Fruit fly (Drosophila melanogaster) ovary, adult (tissue): Measurements from ENCODE around the gene mon2.

ENCODE experiments used
- CG17801 ChIP-seq: fragments of 200-800 bp; optimal IDR thresholded peaks from 2 replicates; lab custom pipeline; 2019; ENCODE audit warnings: missing biosample characterization, mild to moderate bottlenecking, missing genetic modification characterization, moderate library complexity; ENCODE audit not compliant: partially characterized antibody

Gene mon2

dm6 chr2L:8123711-8124379 lies at the start of gene mon2, which contains the start of gene CG8673:
TSS of gene mon2 (minus strand) at chr2L:8124010.
TSS of gene CG8673 (plus strand) at chr2L:8124329.
- TF ChIP-seq CG17801 (GFP tag; lab: Kevin White, UChicago), result peak; percentile 14

dm6 chr2L:8171544-8171943 lies 47.7 kb upstream of the mon2 start:
- no peak for TF ChIP-seq CG17801 (GFP tag; lab: Kevin White, UChicago)

- TF ChIP-seq CG17801 (GFP tag; lab: Kevin White, UChicago), result no peak
Observed at dm6 chr2L:8170600-8171182, 46.9 kb upstream of the mon2 start.

- no peak for TF ChIP-seq CG17801 (GFP tag; lab: Kevin White, UChicago)
Observed at dm6 chr2L:8168075-8168474, 44.3 kb upstream of the mon2 start.

dm6 chr2L:8165800-8166576 lies 42.2 kb upstream of the mon2 start:
- TF ChIP-seq CG17801 (GFP tag; lab: Kevin White, UChicago), result no peak

- no peak for TF ChIP-seq CG17801 (GFP tag; lab: Kevin White, UChicago)
Observed at dm6 chr2L:8164219-8164618, 40.4 kb upstream of the mon2 start.

- TF ChIP-seq CG17801 (GFP tag; lab: Kevin White, UChicago), result peak; percentile 11
Observed at dm6 chr2L:8163588-8164166, 39.9 kb upstream of the mon2 start.

- TF ChIP-seq CG17801 (GFP tag; lab: Kevin White, UChicago), result no peak
Observed at dm6 chr2L:8163025-8163351, 39.2 kb upstream of the mon2 start, which contains the start of gene Piezo. TSS of gene Piezo (plus strand) at chr2L:8163073.

dm6 chr2L:8162307-8163024 lies 38.7 kb upstream of the mon2 start, which contains the start of gene Acbp1:
TSS of gene Acbp1 (minus strand) at chr2L:8162452.
- peak; percentile 99 for TF ChIP-seq CG17801 (GFP tag; lab: Kevin White, UChicago)

dm6 chr2L:8161994-8162306 lies 38.1 kb upstream of the mon2 start:
- no peak for TF ChIP-seq CG17801 (GFP tag; lab: Kevin White, UChicago)

dm6 chr2L:8159498-8159897 lies 35.7 kb upstream of the mon2 start, which contains the start of the genes PAPLA1 and Rbsn-5:
TSS of gene PAPLA1 (minus strand) at chr2L:8159638.
TSS of gene Rbsn-5 (plus strand) at chr2L:8159832.
- TF ChIP-seq CG17801 (GFP tag; lab: Kevin White, UChicago), result peak; percentile 92

dm6 chr2L:8157166-8157565 lies 33.4 kb upstream of the mon2 start:
- TF ChIP-seq CG17801 (GFP tag; lab: Kevin White, UChicago), result no peak

- TF ChIP-seq CG17801 (GFP tag; lab: Kevin White, UChicago), result peak; percentile 65
Observed at dm6 chr2L:8156682-8157081, 32.9 kb upstream of the mon2 start.

- TF ChIP-seq CG17801 (GFP tag; lab: Kevin White, UChicago), result no peak
Observed at dm6 chr2L:8148514-8149085, 24.8 kb upstream of the mon2 start.
